Fruit fly (Drosophila melanogaster): ENCODE measurements around the gene GCS1.

Gene GCS1

DNA sequence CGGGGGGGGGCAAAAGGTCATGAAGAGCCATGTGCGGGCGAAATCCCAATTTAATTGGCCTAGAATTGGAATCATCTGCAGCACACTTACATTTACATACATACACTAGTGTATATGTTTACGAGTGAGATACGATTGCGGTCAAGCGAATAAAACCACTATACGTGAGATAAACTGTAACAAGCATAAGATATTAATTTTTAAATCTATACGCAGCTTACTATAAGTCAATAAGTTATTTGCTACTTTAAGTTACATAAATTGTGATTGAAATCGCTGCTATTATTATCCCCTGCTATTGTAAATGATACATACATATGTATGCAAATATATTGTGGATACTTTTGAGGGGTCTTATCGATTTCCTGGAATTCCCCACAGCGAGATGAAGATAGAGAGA lies 31.3 kb upstream of the GCS1 start (continued):
- TF ChIP-seq al (GFP tag; IDR thresholded peaks at IDR 0.05) (peak; percentile 27; the same call in 1 of the 2 replicates), Bgb (GFP tag; IDR thresholded peaks at IDR 0.05; ENCODE audit: partially characterized antibody) (no peak), salm (tag; optimal IDR thresholded peaks at IDR 0.05) (no peak), Spps (tag; optimal IDR thresholded peaks at IDR 0.05) (no peak), Mad (GFP tag; optimal IDR thresholded peaks at IDR 0.05) (no peak), oc (tag; optimal IDR thresholded peaks at IDR 0.05) (no peak), CG7963 (GFP tag; IDR thresholded peaks at IDR 0.05; ENCODE audit: partially characterized antibody) (no peak), Drgx (GFP tag; IDR thresholded peaks at IDR 0.05) (peak; percentile 23; the same call in 1 of the 2 replicates), CG15011 (GFP tag; optimal IDR thresholded peaks at IDR 0.05) (no peak), Meics (GFP tag; optimal IDR thresholded peaks at IDR 0.05) (peak; percentile 47), NC2α (GFP tag; optimal IDR thresholded peaks at IDR 0.05) (no peak), Taf1 (GFP tag; IDR thresholded peaks at IDR 0.05) (peak; percentile 40; the same call in 1 of the 2 replicates), CG8924 (tag; optimal IDR thresholded peaks at IDR 0.05) (peak; percentile 53), CG7745 (tag; optimal IDR thresholded peaks at IDR 0.05) (no peak), Gug (GFP tag; IDR thresholded peaks at IDR 0.05) (no peak), hb (GFP tag; IDR thresholded peaks at IDR 0.05; ENCODE audit: partially characterized antibody) (no peak), fd64A (GFP tag; optimal IDR thresholded peaks at IDR 0.05) (no peak), Hsf (GFP tag; optimal IDR thresholded peaks at IDR 0.05) (peak; percentile 16), gem (tag; optimal IDR thresholded peaks at IDR 0.05) (peak; percentile 55), nau (GFP tag; optimal IDR thresholded peaks at IDR 0.05) (no peak), CG12942 (GFP tag; optimal IDR thresholded peaks at IDR 0.05) (no peak), ro (GFP tag; IDR thresholded peaks at IDR 0.05) (no peak), nom (GFP tag; optimal IDR thresholded peaks at IDR 0.05) (no peak), CG2889 (GFP tag; IDR thresholded peaks at IDR 0.05) (no peak), wdn (GFP tag; IDR thresholded peaks at IDR 0.05) (0 out of 2 replicates have a peak, but pooled peaks have one; percentile 10), CG18764 (GFP tag; optimal IDR thresholded peaks at IDR 0.05) (no peak), CG6654 (GFP tag; optimal IDR thresholded peaks at IDR 0.05) (no peak), ERR (GFP tag; optimal IDR thresholded peaks at IDR 0.05) (no peak), Hmr (GFP tag; optimal IDR thresholded peaks at IDR 0.05) (peak; percentile 61), prd (optimal IDR thresholded peaks at IDR 0.05) (no peak), prd (GFP tag; IDR thresholded peaks at IDR 0.05) (peak; percentile 55), az2 (GFP tag; optimal IDR thresholded peaks at IDR 0.05) (no peak), CG16863 (GFP tag; optimal IDR thresholded peaks at IDR 0.05) (no peak), zen (tag; optimal IDR thresholded peaks at IDR 0.05) (no peak), crp (GFP tag; optimal IDR thresholded peaks at IDR 0.05) (no peak), Camta (GFP tag; optimal IDR thresholded peaks at IDR 0.05) (peak; percentile 8), Sin3A (optimal IDR thresholded peaks at IDR 0.05) (no peak), z (GFP tag; IDR thresholded peaks at IDR 0.05) (no peak), hkb (optimal IDR thresholded peaks at IDR 0.05) (no peak), hkb (GFP tag; IDR thresholded peaks at IDR 0.05) (peak; percentile 70), en (GFP tag; optimal IDR thresholded peaks at IDR 0.05) (no peak), Poxn (GFP tag; IDR thresholded peaks at IDR 0.05) (no peak), Oli (tag; optimal IDR thresholded peaks at IDR 0.05) (peak; percentile 7), CG8765 (GFP tag; IDR thresholded peaks at IDR 0.05) (no peak), sisA (GFP tag; IDR thresholded peaks at IDR 0.05) (peak; percentile 32; the same call in 1 of the 2 replicates), Kr (GFP tag; optimal IDR thresholded peaks at IDR 0.05) (no peak), MBD-R2 (GFP tag; IDR thresholded peaks at IDR 0.05) (0 out of 2 replicates have a peak, but pooled peaks have one; percentile 19), CG18476 (GFP tag; optimal IDR thresholded peaks at IDR 0.05) (no peak), Gsc (GFP tag; IDR thresholded peaks at IDR 0.05) (no peak), sob (GFP tag; IDR thresholded peaks at IDR 0.05) (peak; percentile 61; the same call in 1 of the 2 replicates), Hr51 (GFP tag; optimal IDR thresholded peaks at IDR 0.05) (peak in 1 of 2 experiments; percentile 58), CG2202 (tag; optimal IDR thresholded peaks at IDR 0.05) (no peak)
